Fruit fly (Drosophila melanogaster) Kc167 (cell line): ENCODE measurements around the gene me31B.

ENCODE experiments used
- Sin3A ChIP-seq: fragments of >200 bp; optimal IDR thresholded peaks from 2 replicates; lab custom pipeline; 2018; ENCODE audit warnings: missing external identifiers
- h ChIP-seq: fragments of >200 bp; optimal IDR thresholded peaks from 3 replicates; lab custom pipeline; 2018; ENCODE audit warnings: missing external identifiers

dm6 chr2L:10231510-10231909 is 7.6 kb upstream of the me31B start, which contains the start of gene ova:
- TF ChIP-seq h (no peak), Sin3A (lab: Kevin White, UChicago) (no peak)
